Worm (Caenorhabditis elegans) whole organism, L4/young adult: ENCODE measurements around the gene unc-27.

ENCODE experiments used
- W03F9.2 ChIP-seq: fragments of 150-350 bp; optimal IDR thresholded peaks from 2 replicates; lab custom pipeline; 2014; ENCODE audit warnings: missing biosample characterization, missing genetic modification characterization
- dao-5 ChIP-seq: sonication (generic microtip); optimal IDR thresholded peaks from 2 replicates; lab custom pipeline; 2016; ENCODE audit warnings: missing genotype, missing genetic modification characterization, moderate library complexity, missing compliant biosample characterization
- him-1 ChIP-seq: sonication (generic microtip); optimal IDR thresholded peaks from 2 replicates; lab custom pipeline; 2016; ENCODE audit warnings: missing genotype, missing genetic modification reagents, missing genetic modification characterization, missing compliant biosample characterization

unc-27 gene

DNA sequence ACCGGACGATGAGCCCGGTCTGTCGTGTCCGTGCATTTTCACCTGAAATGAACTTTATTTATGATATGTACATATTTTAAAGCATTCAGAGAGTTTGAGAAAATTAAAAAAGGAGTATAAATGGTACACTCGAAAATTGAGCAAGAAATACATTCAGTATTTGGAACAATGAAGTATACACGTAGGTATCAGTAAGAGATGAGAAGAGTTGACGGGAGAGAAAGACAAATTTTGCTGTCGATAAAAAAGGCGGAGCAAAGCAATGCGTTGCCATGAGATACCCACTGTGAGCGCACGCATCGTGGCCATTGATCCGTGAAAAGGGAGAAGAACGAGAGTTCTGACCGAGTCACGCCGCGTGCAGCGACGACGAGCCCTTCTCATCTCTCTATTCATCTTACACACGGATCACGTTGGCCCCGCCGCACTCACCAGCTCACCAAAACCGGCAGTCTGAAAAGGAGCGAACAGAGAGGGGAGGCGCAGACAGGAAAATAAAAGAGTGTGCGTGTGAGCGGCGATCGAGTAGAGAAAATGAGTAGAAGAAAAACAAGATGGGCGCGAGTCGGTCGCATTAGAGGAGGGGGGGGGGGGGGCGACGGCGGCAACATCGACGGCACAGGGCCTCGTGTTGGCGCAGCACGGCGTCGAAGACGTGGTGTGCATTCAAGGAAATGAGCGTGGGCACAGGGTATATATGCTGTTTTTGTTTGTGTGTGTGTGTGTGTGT is 17.0 kb downstream of the unc-27 start, which contains the start of gene R04E5.8:
Gene R04E5.8 (minus strand): TSS at position 51 of the 730 bp plus-strand sequence.
- TF ChIP-seq dao-5 (tag; lab: Kevin White, UChicago) (no peak), him-1 (tag; lab: Kevin White, UChicago) (peak; percentile 90), W03F9.2 (tag; lab: Kevin White, UChicago) (no peak)

DNA sequence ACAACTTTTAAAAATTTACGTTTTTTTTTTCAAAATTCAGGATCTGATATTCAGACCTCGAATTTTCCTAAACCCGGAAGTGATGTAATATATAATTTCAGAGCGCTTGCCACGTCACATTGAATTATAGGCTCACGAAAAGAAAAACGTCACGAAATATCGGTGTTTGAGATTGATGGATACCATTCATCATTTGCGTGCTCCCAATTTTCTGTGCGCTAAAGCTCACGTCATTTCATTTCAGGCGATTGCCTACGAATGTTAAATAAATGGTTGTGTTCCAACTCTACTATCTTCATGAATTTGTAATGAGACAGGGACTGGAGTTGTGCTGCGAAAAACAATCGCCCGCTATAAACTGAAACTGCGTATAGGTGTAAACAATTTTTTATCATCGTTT is 19.5 kb downstream of the unc-27 start:
- TF ChIP-seq dao-5 (tag; lab: Kevin White, UChicago) (no peak), W03F9.2 (tag; lab: Kevin White, UChicago) (no peak), him-1 (tag; lab: Kevin White, UChicago) (no peak)

DNA sequence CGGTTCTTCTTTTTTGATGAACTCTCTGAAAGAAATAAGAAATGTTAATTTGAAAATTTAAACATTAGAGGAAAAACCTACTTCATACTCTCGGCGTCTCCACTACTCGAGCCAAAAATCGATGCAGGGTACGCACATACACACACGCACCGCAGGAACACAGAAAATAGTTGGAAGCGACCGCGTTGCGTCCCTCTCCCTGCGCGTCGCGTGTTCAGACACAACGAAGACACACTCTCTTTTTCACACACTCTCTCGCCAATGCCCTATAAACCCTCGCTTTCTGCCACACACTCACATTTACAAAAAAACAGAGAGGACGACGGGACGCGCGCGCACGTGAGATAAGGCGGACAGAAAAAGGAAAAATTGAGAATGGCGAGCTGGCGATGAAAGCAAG is 21.7 kb downstream of the unc-27 start, which contains the start of gene R04E5.9:
Gene R04E5.9 (minus strand): TSS at position 235 of the 400 bp plus-strand sequence.
- peak; percentile 69 for TF ChIP-seq W03F9.2 (tag; lab: Kevin White, UChicago)
- peak; percentile 42 for TF ChIP-seq dao-5 (tag; lab: Kevin White, UChicago)
- TF ChIP-seq him-1 (tag; lab: Kevin White, UChicago) = peak; percentile 98

DNA sequence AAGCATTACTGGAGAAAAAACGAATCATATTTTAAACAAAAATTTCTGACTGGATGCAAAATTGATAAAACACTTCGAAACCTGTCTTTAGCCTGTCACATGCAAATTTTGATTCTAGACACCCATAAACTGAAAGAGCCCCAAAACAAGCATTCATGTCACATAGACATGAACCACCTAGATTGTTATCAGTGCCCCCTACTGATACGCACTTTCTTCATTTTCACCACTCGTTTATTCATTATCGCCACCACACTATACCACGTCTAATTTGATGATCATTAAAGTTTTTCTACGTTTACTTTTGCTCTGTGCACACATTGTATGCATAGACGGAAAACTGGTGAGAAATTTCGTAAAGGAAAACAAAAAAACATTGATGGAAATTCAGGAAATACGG is 22.7 kb downstream of the unc-27 start, which contains the start of gene cnnm-2:
Gene cnnm-2 (plus strand): TSS at position 190 of the 400 bp plus-strand sequence.
- TF ChIP-seq him-1 (tag; lab: Kevin White, UChicago) = no peak
- TF ChIP-seq dao-5 (tag; lab: Kevin White, UChicago) = no peak
- no peak for TF ChIP-seq W03F9.2 (tag; lab: Kevin White, UChicago)

DNA sequence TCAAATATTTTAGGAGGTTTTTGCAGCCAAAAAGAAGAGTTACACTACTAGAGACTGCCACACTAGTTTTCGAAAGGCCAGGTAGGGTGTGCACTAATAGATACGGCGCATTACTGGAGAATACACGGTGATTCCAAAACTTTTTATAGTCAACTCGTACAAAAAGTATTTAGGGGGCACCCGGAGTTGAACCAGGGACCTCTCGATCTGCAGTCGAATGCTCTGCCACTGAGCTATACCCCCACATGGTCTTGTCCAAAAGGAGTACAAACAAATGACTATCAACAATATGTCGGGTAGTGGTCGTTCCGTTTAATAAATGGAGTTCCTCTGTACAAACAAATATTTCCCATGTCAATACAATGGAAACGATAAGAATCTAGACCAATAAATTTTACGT is 28.7 kb downstream of the unc-27 start:
- no peak for TF ChIP-seq dao-5 (tag; lab: Kevin White, UChicago)
- TF ChIP-seq W03F9.2 (tag; lab: Kevin White, UChicago) = no peak
- no peak for TF ChIP-seq him-1 (tag; lab: Kevin White, UChicago)

DNA sequence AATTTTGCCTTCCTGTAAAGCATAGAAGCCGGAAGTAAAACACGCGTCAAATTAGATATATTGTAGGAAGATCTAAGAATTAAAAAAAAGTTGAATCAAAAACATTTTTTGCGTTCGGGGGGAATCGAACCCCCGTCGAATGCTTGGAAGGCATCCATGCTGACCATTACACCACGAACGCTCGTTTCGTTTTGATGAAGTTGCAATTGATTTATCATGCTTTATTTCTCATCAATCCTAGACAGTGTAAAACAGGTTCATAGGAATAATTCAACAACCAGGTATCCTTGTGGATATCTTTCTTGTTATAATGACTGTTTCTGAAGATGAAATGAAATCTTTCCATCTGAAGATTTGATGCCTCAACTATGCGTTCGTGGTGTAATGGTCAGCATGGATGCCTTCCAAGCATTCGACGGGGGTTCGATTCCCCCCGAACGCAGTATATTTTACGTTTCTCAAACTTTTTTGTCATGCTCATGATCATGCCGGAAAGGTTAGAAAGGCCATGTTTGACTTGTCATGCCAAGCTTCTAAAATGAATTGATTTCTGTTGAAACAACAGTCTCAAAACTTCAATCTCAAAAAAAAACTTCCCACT is 30.7 kb downstream of the unc-27 start:
- TF ChIP-seq dao-5 (tag; lab: Kevin White, UChicago) (no peak), W03F9.2 (tag; lab: Kevin White, UChicago) (no peak), him-1 (tag; lab: Kevin White, UChicago) (no peak)

DNA sequence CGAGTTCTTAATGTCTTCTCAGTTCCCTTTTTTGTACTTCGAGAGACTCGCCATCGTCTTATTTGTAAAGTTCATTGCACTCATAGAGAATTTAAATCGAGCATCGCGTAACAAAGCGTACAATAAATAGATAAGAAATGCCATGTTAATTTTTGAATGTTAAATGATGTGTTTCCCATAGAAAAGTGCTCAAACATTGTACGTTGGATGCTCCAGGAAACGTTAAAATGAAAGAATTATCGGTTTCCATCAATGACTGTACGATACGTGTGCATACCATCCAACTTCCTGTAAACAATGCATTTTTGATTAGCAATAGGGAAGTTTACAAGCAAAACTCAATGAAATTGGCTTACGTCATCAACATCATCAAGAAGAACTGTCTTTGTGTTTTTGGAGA is 31.4 kb downstream of the unc-27 start:
- TF ChIP-seq him-1 (tag; lab: Kevin White, UChicago) = no peak
- TF ChIP-seq W03F9.2 (tag; lab: Kevin White, UChicago) = no peak
- TF ChIP-seq dao-5 (tag; lab: Kevin White, UChicago) = no peak

DNA sequence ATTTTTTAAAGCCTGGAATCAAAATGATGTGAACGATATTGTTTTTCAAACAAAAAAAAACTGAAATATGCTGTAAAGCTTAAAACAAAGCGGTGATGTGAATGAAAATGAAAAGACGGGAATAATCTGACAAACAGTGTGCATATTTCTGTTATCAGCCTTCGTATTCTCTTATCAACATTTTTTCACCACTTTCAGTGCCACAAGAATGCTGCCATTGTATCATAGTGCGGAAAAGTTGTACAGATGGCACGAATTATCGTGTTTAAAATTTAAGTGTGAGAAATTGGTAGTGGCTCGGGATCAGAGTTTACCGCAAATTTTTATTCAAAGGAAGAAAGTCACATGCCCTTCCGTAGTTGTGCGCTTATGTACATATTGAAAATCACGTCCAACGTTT is 35.2 kb downstream of the unc-27 start, which contains the start of gene ifd-1:
Gene ifd-1 (minus strand): TSS at position 12 of the 400 bp plus-strand sequence.
- TF ChIP-seq W03F9.2 (tag; lab: Kevin White, UChicago) (no peak), dao-5 (tag; lab: Kevin White, UChicago) (no peak), him-1 (tag; lab: Kevin White, UChicago) (no peak)

DNA sequence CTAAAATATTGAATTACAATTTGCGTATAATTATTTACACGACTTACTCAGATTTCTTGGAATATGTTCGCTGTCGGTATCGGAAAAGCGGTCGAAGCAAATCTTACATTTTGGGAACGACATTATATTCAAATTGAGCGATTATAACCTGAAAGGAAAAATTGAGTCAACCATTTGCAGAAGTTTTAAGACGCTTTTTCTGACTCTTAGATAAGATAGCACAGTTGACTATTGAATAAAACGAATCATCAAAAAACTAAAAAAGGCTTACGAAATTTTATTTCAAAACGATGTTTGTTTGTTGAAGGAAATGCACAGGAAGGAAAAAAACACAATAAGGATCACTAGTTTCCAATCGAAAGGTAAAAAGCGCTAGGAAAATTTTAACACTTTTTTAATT is 39.1 kb downstream of the unc-27 start, which contains the start of gene rcs-1:
Gene rcs-1 (minus strand): TSS at position 176 of the 400 bp plus-strand sequence.
- TF ChIP-seq W03F9.2 (tag; lab: Kevin White, UChicago) (no peak), him-1 (tag; lab: Kevin White, UChicago) (no peak), dao-5 (tag; lab: Kevin White, UChicago) (no peak)

DNA sequence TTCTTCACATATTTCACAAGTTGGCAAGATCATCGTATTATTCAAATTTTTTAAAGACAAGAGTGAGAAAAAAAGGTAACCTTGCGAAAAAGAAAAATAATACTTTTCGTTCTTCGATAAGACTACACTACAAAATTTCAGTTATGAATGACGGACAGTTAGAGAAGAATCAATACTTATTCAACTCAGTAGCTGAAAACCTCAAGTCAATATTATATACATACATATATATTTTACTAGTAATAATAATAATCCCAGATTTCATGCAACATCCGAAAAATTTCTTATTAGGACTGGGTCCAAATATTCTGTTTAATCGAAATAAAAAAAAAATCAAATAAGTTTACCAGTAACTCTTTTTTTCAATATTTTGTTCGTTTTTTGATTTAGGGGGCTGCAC is 41.9 kb downstream of the unc-27 start, which contains the start of gene C28G1.6:
Gene C28G1.6 (minus strand): TSS at position 101 of the 400 bp plus-strand sequence.
- TF ChIP-seq W03F9.2 (tag; lab: Kevin White, UChicago) (no peak), dao-5 (tag; lab: Kevin White, UChicago) (no peak), him-1 (tag; lab: Kevin White, UChicago) (no peak)

DNA sequence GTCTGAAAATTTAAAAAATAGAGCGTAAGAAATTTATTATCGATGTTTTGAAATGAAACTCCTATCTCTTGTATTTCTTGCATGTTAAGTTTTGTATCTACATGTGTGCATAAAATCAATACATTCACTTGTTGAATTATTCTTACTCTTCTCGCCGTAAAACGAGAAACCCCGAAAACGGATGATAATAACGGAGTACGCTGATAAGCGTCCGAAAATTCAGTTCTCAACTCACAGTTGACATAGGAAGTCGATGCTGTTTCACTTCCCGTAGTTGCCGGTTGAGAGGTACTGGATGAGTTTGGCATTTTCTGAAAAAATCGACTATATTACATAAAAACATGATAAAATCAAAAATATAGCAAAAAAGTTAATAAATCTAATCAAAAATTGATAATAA is 46.1 kb downstream of the unc-27 start, which contains the start of gene sec-15:
Gene sec-15 (minus strand): TSS at position 311 of the 400 bp plus-strand sequence.
- no peak for TF ChIP-seq dao-5 (tag; lab: Kevin White, UChicago)
- no peak for TF ChIP-seq him-1 (tag; lab: Kevin White, UChicago)

DNA sequence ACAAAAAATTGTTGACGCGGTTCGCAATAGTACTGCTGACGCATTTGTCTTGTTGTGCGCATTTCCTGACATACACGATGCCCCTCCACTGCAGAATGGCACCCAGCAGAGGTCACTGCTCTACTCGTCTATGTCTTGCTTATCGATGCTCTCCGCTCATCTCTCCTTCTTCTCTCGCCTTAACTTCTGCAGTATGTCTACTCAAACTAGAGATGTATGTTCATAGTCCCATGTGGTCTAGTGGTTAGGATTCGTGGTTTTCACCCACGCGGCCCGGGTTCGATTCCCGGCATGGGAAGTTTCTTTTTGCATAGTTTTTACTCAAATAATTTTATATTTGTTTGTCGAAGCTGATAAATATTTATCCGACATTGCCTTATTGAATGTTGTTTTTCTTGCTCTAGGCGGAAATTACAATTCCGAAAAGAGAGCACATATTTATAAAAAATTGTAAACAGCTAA is 46.7 kb downstream of the unc-27 start, which contains the start of gene C28G1.2:
Gene C28G1.2 (plus strand): TSS at position 130 of the 462 bp plus-strand sequence.
- TF ChIP-seq him-1 (tag; lab: Kevin White, UChicago) (peak; percentile 93), dao-5 (tag; lab: Kevin White, UChicago) (peak; percentile 92), W03F9.2 (tag; lab: Kevin White, UChicago) (peak; percentile 50)

DNA sequence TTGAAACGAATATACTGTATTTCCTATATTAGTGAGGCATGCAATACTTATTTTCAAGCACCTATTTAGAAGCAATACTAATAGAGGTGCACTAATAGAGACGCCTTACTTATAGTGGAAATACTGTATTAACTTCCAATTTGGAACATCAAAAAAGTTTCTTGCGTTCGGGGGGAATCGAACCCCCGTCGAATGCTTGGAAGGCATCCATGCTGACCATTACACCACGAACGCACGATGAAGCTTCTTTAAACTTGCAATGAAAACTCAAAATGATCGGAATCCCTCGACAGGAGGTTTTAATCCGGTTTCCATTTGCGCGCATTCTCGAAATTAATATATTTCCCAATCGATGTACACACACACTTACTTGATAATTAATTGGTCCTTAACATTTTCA is 48.9 kb downstream of the unc-27 start:
- TF ChIP-seq dao-5 (tag; lab: Kevin White, UChicago) = peak; percentile 49
- no peak for TF ChIP-seq him-1 (tag; lab: Kevin White, UChicago)
